Worm (Caenorhabditis elegans): ENCODE measurements around the gene mecr-1.

ce11 chrII:13142372-13142771, 44.7 kb downstream of the mecr-1 start:
- TF ChIP-seq efl-1 (optimal IDR thresholded peaks at IDR 0.05) (no peak), efl-1 (GFP tag; optimal IDR thresholded peaks at IDR 0.05 in 1 of 2) (no peak), unc-30 (tag; optimal IDR thresholded peaks at IDR 0.05) (no peak), lsy-2 (tag; optimal IDR thresholded peaks at IDR 0.05) (no peak), skn-1 (tag; optimal IDR thresholded peaks at IDR 0.05) (no peak), pqm-1 (tag; optimal IDR thresholded peaks at IDR 0.05) (no peak), xbp-1 (tag; optimal IDR thresholded peaks at IDR 0.05) (no peak), rnt-1 (tag; optimal IDR thresholded peaks at IDR 0.05) (no peak), snpc-4 (tag; optimal IDR thresholded peaks at IDR 0.05) (no peak), jun-1 (tag; optimal IDR thresholded peaks at IDR 0.05) (no peak), ets-5 (GFP tag; IDR thresholded peaks at IDR 0.05) (no peak)
